Worm (Caenorhabditis elegans) whole organism, L2 larva: Measurements from ENCODE around the gene VC5.2.

Experiments
- blmp-1 ChIP-seq: sonication (generic microtip); optimal IDR thresholded peaks from 2 replicates; lab custom pipeline; 2017; ENCODE audit warnings: missing genetic modification characterization, mild to moderate bottlenecking, missing compliant biosample characterization, antibody characterized with exemption, moderate library complexity; ENCODE audit not compliant: insufficient read depth
- ceh-82 ChIP-seq: fragments of 150-350 bp; optimal IDR thresholded peaks from 2 replicates; lab custom pipeline; 2014; ENCODE audit warnings: missing biosample characterization, missing genetic modification characterization

- no peak for TF ChIP-seq blmp-1 (tag; lab: Kevin White, UChicago)
- TF ChIP-seq ceh-82 (tag; lab: Kevin White, UChicago), result no peak
These were observed 39.8 kb upstream of the VC5.2 start, which contains the start of gene F20A1.2 for ce11 chrV:7046005-7046404.
